Worm (Caenorhabditis elegans) whole organism, midembryonic: ENCODE results near the gene F59E12.15.

Experiments used
- T22C8.4 ChIP-seq: fragments of 200-800 bp; sonication (Bioruptor generic); IDR thresholded peaks from 2 replicates; pipeline ENCODE4 v1.3.6; 2022; ENCODE audit warnings: missing genetic modification characterization, missing compliant biosample characterization
- klf-2 ChIP-seq: fragments of 200-800 bp; sonication (Bioruptor generic); conservative IDR thresholded peaks from 2 replicates; pipeline ENCODE4 v1.3.6; 2022; ENCODE audit warnings: missing genetic modification reagents, missing genetic modification characterization, missing compliant biosample characterization
- ref-1 ChIP-seq: fragments of 200-800 bp; sonication (Bioruptor generic); conservative IDR thresholded peaks from 2 replicates; pipeline ENCODE4 v1.3.6; 2022; ENCODE audit warnings: missing genetic modification reagents, missing genetic modification characterization, missing compliant biosample characterization
- ztf-29 ChIP-seq: fragments of 200-800 bp; sonication (Bioruptor generic); IDR thresholded peaks from 2 replicates; pipeline ENCODE4 v1.3.6; 2022; ENCODE audit warnings: missing genetic modification reagents, missing genetic modification characterization, missing compliant biosample characterization

ce11 chrII:5578035-5578434, 50.1 kb downstream of the F59E12.15 start, which contains the start of gene T25E4.1:
- TF ChIP-seq ztf-29 (GFP tag; lab: Robert Waterston, UW) = no peak
- no peak for TF ChIP-seq T22C8.4 (GFP tag; lab: Robert Waterston, UW)
- no peak for TF ChIP-seq ref-1
- TF ChIP-seq klf-2 (GFP tag; lab: Robert Waterston, UW) = no peak
